Worm (Caenorhabditis elegans): Measurements from ENCODE around the gene rod-1.

ce11 chrIV:7516167-7516566 lies 37.9 kb downstream of the rod-1 start, which contains the start of the genes R05G6.9 and R05G6.3:
- no peak for TF ChIP-seq pha-2 (tag; optimal IDR thresholded peaks at IDR 0.05)
- TF ChIP-seq hlh-30 (tag; optimal IDR thresholded peaks at IDR 0.05; ENCODE audit: insufficient read depth) = no peak
- TF ChIP-seq ceh-6 (GFP tag; optimal IDR thresholded peaks at IDR 0.05) = no peak
- TF ChIP-seq ets-4 (tag; optimal IDR thresholded peaks at IDR 0.05) = no peak
- TF ChIP-seq ama-1 (optimal IDR thresholded peaks at IDR 0.05) = no peak
- no peak for TF ChIP-seq nhr-11 (tag; optimal IDR thresholded peaks at IDR 0.05)
- no peak for TF ChIP-seq ttx-3 (tag; optimal IDR thresholded peaks at IDR 0.05)
